Worm (Caenorhabditis elegans) whole organism, mixed stage, embryonic: ENCODE data around the gene srx-10.

Source experiments
- flh-1 ChIP-seq: fragments of 200-800 bp; sonication (Bioruptor generic); optimal IDR thresholded peaks from 2 replicates; lab custom pipeline; 2018; ENCODE audit warnings: mild to moderate bottlenecking, missing genetic modification characterization, moderate library complexity, missing compliant biosample characterization
- ham-2 ChIP-seq: fragments of 200-800 bp; sonication (Bioruptor generic); optimal IDR thresholded peaks from 2 replicates; lab custom pipeline; 2018; ENCODE audit warnings: mild to moderate bottlenecking, missing genetic modification characterization, missing compliant biosample characterization
- lsy-2 ChIP-seq: fragments of 150-350 bp; optimal IDR thresholded peaks from 2 replicates; lab custom pipeline; 2014; ENCODE audit warnings: missing biosample characterization, missing genetic modification characterization
- nhr-12 ChIP-seq: fragments of 150-350 bp; optimal IDR thresholded peaks from 2 replicates; lab custom pipeline; 2014; ENCODE audit warnings: missing biosample characterization, missing genetic modification characterization
- nhr-237 ChIP-seq: fragments of 150-350 bp; optimal IDR thresholded peaks from 2 replicates; lab custom pipeline; 2014; ENCODE audit warnings: missing biosample characterization, missing genetic modification characterization
- nhr-28 ChIP-seq: fragments of 150-350 bp; optimal IDR thresholded peaks from 2 replicates; lab custom pipeline; 2014; ENCODE audit warnings: missing biosample characterization, missing genetic modification characterization
- nhr-76 ChIP-seq: sonication (generic microtip); optimal IDR thresholded peaks from 2 replicates; lab custom pipeline; 2017; ENCODE audit warnings: missing biosample characterization, missing genetic modification characterization
- snpc-4 ChIP-seq: fragments of 150-350 bp; optimal IDR thresholded peaks from 2 replicates; lab custom pipeline; 2014; ENCODE audit warnings: missing biosample characterization, missing genetic modification characterization
- tbx-8 ChIP-seq: fragments of 200-800 bp; sonication (Bioruptor generic); optimal IDR thresholded peaks from 2 replicates; lab custom pipeline; 2018; ENCODE audit warnings: mild to moderate bottlenecking, missing genetic modification characterization, moderate library complexity, missing compliant biosample characterization
- unc-120 ChIP-seq: sonication (generic microtip); optimal IDR thresholded peaks from 2 replicates; lab custom pipeline; 2017; ENCODE audit warnings: missing genetic modification characterization, missing compliant biosample characterization; ENCODE audit not compliant: poor library complexity, severe bottlenecking
- unc-39 ChIP-seq: fragments of 150-350 bp; optimal IDR thresholded peaks from 2 replicates; lab custom pipeline; 2014; ENCODE audit warnings: missing biosample characterization, missing genetic modification characterization
- unc-62 ChIP-seq: fragments of 150-350 bp; optimal IDR thresholded peaks from 2 replicates; lab custom pipeline; 2014; ENCODE audit warnings: missing biosample characterization, missing genetic modification reagents, missing genetic modification characterization
- ztf-11 ChIP-seq: fragments of 150-350 bp; optimal IDR thresholded peaks from 2 replicates; lab custom pipeline; 2014; ENCODE audit warnings: missing biosample characterization, missing genetic modification characterization

- TF ChIP-seq nhr-76 (tag; lab: Kevin White, UChicago) (no peak), unc-39 (tag; lab: Kevin White, UChicago) (no peak), snpc-4 (tag; lab: Kevin White, UChicago) (no peak), nhr-12 (tag; lab: Kevin White, UChicago) (no peak), nhr-237 (tag; lab: Kevin White, UChicago) (no peak), tbx-8 (GFP tag; lab: Kevin White, UChicago) (no peak), flh-1 (GFP tag; lab: Kevin White, UChicago) (no peak), lsy-2 (tag; lab: Kevin White, UChicago) (no peak), nhr-28 (tag; lab: Kevin White, UChicago) (no peak), unc-120 (no peak), unc-62 (GFP tag; lab: Kevin White, UChicago) (no peak), ham-2 (no peak), ztf-11 (tag; lab: Kevin White, UChicago) (no peak)
Measured at ce11 chrV:13916196-13916595, 30.1 kb downstream of the srx-10 start, which contains the start of gene str-252.
